Worm (Caenorhabditis elegans): Measurements from ENCODE around the gene F31D4.2.

The F31D4.2 gene

ce11 chrV:20813646-20814045 lies 31.7 kb downstream of the F31D4.2 start:
- no peak for TF ChIP-seq W03F9.2 (tag; optimal IDR thresholded peaks at IDR 0.05)

ce11 chrV:20807038-20807437 lies 38.3 kb downstream of the F31D4.2 start, which contains the start of gene Y44A6D.6:
Gene Y44A6D.6 (plus strand): TSS chrV:20807338.
- TF ChIP-seq dao-5 (tag; optimal IDR thresholded peaks at IDR 0.05) (no peak), him-1 (tag; optimal IDR thresholded peaks at IDR 0.05) (no peak), W03F9.2 (tag; optimal IDR thresholded peaks at IDR 0.05) (no peak)

- TF ChIP-seq dao-5 (tag; optimal IDR thresholded peaks at IDR 0.05) (no peak), him-1 (tag; optimal IDR thresholded peaks at IDR 0.05) (no peak), W03F9.2 (tag; optimal IDR thresholded peaks at IDR 0.05) (no peak)
These were observed 42.4 kb downstream of the F31D4.2 start, which contains the start of gene Y44A6D.5 for ce11 chrV:20802906-20803305. Gene Y44A6D.5 (minus strand): TSS chrV:20803006.

ce11 chrV:20797918-20798317 lies 47.4 kb downstream of the F31D4.2 start, which contains the start of gene sdf-9:
Gene sdf-9 (plus strand): TSS chrV:20798218.
- TF ChIP-seq dao-5 (tag; optimal IDR thresholded peaks at IDR 0.05) = no peak
- no peak for TF ChIP-seq W03F9.2 (tag; optimal IDR thresholded peaks at IDR 0.05)
- TF ChIP-seq him-1 (tag; optimal IDR thresholded peaks at IDR 0.05) = no peak

ce11 chrV:20793761-20794160 lies 51.6 kb downstream of the F31D4.2 start:
- TF ChIP-seq him-1 (tag; optimal IDR thresholded peaks at IDR 0.05) (no peak), W03F9.2 (tag; optimal IDR thresholded peaks at IDR 0.05) (no peak), dao-5 (tag; optimal IDR thresholded peaks at IDR 0.05) (no peak)

DNA sequence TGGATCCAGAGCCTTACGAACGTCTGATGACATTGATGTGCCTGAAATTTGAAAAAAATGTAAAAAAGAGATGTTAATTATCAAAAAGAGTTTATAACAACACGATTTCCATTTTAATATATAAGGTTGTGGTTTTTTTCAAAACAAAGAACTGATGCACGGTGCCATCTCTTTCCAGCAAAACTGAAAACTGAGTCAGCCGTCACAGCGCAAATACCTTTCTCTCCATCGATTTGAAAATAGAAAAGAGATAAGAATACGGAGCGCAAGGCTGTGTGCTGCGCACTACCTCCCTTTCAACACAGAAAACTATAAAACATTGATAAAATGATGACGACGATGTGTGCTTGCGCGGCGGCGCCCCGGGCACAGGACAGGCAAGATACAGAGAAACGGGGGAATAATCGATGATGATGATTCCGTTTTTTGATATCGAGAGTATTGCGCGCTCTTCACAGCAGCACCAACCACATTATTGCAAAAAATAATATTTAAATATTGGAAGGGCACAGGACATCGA lies 52.9 kb downstream of the F31D4.2 start, which contains the start of gene Y44A6D.3:
TSS of gene Y44A6D.3 (minus strand) at position 51 of the 520 bp plus-strand sequence.
- TF ChIP-seq dao-5 (tag; optimal IDR thresholded peaks at IDR 0.05) (no peak), him-1 (tag; optimal IDR thresholded peaks at IDR 0.05) (no peak), W03F9.2 (tag; optimal IDR thresholded peaks at IDR 0.05) (no peak)
